Fruit fly (Drosophila melanogaster): ENCODE results near the gene Coq6.

The Coq6 gene

DNA sequence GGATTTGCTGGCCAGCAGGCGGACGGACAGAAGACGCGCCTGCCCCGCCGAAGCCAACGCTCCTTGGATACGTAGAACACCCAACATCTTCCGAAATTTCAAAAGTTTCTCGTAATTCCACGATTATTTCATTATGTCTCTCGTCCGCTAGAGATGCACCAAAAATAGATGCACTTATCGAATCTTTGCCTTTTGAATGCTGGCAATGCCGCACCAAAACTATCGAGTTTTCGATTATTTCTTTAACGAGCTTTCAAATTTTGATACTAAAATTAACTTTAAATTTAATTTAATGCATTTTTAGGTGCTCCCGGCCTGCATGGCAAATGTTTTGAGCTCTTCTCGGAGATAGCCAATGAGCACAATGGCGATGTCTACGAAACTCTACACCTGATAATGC lies at the start of gene Coq6:
Gene Coq6 (minus strand): TSS at position 163 of the 400 bp plus-strand sequence.
- TF ChIP-seq Rel (GFP tag; optimal IDR thresholded peaks at IDR 0.05) (no peak), Rel (tag; optimal IDR thresholded peaks at IDR 0.05) (no peak), Hr83 (GFP tag; optimal IDR thresholded peaks at IDR 0.05; ENCODE audit: poor library complexity, severe bottlenecking) (peak; percentile 80)

- TF ChIP-seq dmrt93B (GFP tag; optimal IDR thresholded peaks at IDR 0.05), result no peak
- no peak for TF ChIP-seq Hnf4 (GFP tag; optimal IDR thresholded peaks at IDR 0.05)
- TF ChIP-seq Jra (GFP tag; optimal IDR thresholded peaks at IDR 0.05), result no peak
Measured at dm6 chr2L:5581016-5581415, 49.0 kb upstream of the Coq6 start, which contains the start of gene CG14011. Gene CG14011 (minus strand): TSS chr2L:5581116.

- TF ChIP-seq foxo (GFP tag; optimal IDR thresholded peaks at IDR 0.05) (peak in 1 of 2 experiments; percentile 34), Mio (GFP tag; optimal IDR thresholded peaks at IDR 0.05) (no peak), tai (GFP tag; optimal IDR thresholded peaks at IDR 0.05) (no peak), dl (GFP tag; optimal IDR thresholded peaks at IDR 0.05; ENCODE audit: insufficient read depth in 1 of 2, partially characterized antibody in 2 of 2) (no peak), Vsx2 (GFP tag; optimal IDR thresholded peaks at IDR 0.05; ENCODE audit: partially characterized antibody) (no peak), HLH106 (tag; optimal IDR thresholded peaks at IDR 0.05) (peak; percentile 54), h (GFP tag; optimal IDR thresholded peaks at IDR 0.05) (peak; percentile 35), CrebA (GFP tag; optimal IDR thresholded peaks at IDR 0.05; ENCODE audit: borderline replicate concordance) (no peak), GATAd (GFP tag; optimal IDR thresholded peaks at IDR 0.05) (no peak), psq (GFP tag; optimal IDR thresholded peaks at IDR 0.05) (no peak), Myc (optimal IDR thresholded peaks at IDR 0.05) (no peak), N (GFP tag; optimal IDR thresholded peaks at IDR 0.05) (no peak), dmrt93B (GFP tag; optimal IDR thresholded peaks at IDR 0.05) (peak; percentile 12), br (GFP tag; optimal IDR thresholded peaks at IDR 0.05) (no peak), OdsH (GFP tag; optimal IDR thresholded peaks at IDR 0.05) (peak; percentile 23), sv (GFP tag; optimal IDR thresholded peaks at IDR 0.05) (no peak), rgr (GFP tag; optimal IDR thresholded peaks at IDR 0.05) (peak; percentile 24), woc (GFP tag; optimal IDR thresholded peaks at IDR 0.05) (no peak), Rel (GFP tag; optimal IDR thresholded peaks at IDR 0.05) (no peak), Rel (tag; optimal IDR thresholded peaks at IDR 0.05) (no peak), Abd-B (GFP tag; optimal IDR thresholded peaks at IDR 0.05) (no peak), Hr78 (GFP tag; optimal IDR thresholded peaks at IDR 0.05) (no peak), lola (GFP tag; optimal IDR thresholded peaks at IDR 0.05) (no peak), CG9705 (GFP tag; optimal IDR thresholded peaks at IDR 0.05) (no peak), fru (GFP tag; optimal IDR thresholded peaks at IDR 0.05) (peak; percentile 40), Dif (GFP tag; optimal IDR thresholded peaks at IDR 0.05; ENCODE audit: partially characterized antibody) (no peak), sage (GFP tag; optimal IDR thresholded peaks at IDR 0.05) (no peak), ey (GFP tag; optimal IDR thresholded peaks at IDR 0.05) (peak; percentile 32), jim (GFP tag; optimal IDR thresholded peaks at IDR 0.05) (no peak), usp (GFP tag; optimal IDR thresholded peaks at IDR 0.05) (no peak), CG32264 (GFP tag; optimal IDR thresholded peaks at IDR 0.05) (no peak), dsf (GFP tag; optimal IDR thresholded peaks at IDR 0.05; ENCODE audit: borderline replicate concordance) (no peak), Dfd (GFP tag; optimal IDR thresholded peaks at IDR 0.05) (peak; percentile 53)
Measured at dm6 chr2L:5569503-5569902, 37.5 kb upstream of the Coq6 start.

DNA sequence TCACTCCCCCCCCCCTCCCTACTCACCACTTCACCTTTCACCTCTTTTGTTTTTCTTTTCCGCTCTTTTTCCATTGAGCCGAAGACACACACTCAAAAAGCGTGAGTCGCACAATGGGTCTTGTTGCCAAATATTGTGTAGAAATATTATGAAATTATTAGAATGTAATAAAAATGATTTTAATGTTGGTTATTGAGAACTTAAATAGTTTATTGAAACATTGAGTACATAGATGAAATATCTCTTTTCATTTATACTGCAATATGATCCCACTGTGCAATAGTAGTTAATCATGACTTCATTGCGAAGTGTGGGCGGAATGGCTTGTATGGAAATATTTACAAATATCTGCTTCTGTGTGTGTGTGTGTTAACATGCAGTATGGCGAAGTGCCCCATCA lies 35.1 kb upstream of the Coq6 start:
- TF ChIP-seq HLH106 (tag; optimal IDR thresholded peaks at IDR 0.05) (peak; percentile 14), dmrt93B (GFP tag; optimal IDR thresholded peaks at IDR 0.05) (no peak), foxo (GFP tag; optimal IDR thresholded peaks at IDR 0.05) (peak in 1 of 2 experiments; percentile 2)

All from whole organism, wandering third instar larva.